Worm (Caenorhabditis elegans) whole organism, L4/young adult: ENCODE results near the gene gck-1.

ENCODE experiments used
- W03F9.2 ChIP-seq: fragments of 150-350 bp; optimal IDR thresholded peaks from 2 replicates; lab custom pipeline; 2014; ENCODE audit warnings: missing biosample characterization, missing genetic modification characterization
- him-1 ChIP-seq: sonication (generic microtip); optimal IDR thresholded peaks from 2 replicates; lab custom pipeline; 2016; ENCODE audit warnings: missing genotype, missing genetic modification reagents, missing genetic modification characterization, missing compliant biosample characterization

ce11 chrV:8906896-8907295 lies 40.7 kb upstream of the gck-1 start, which contains the start of gene frpr-11:
- TF ChIP-seq him-1 (no peak), W03F9.2 (no peak)
